Worm (Caenorhabditis elegans) whole organism, L1 larva: Measurements from ENCODE around the gene C27A7.9.

ENCODE experiments used
- efl-3 ChIP-seq: fragments of 200-800 bp; sonication (Bioruptor generic); optimal IDR thresholded peaks from 2 replicates; lab custom pipeline; 2018; ENCODE audit warnings: mild to moderate bottlenecking, missing genetic modification characterization, missing compliant biosample characterization
- egl-27 ChIP-seq, 2 experiments: fragments of 150-350 bp in 1 of 2; sonication (generic microtip); optimal IDR thresholded peaks; 3 replicates each; lab custom pipeline; 2017 to 2018; ENCODE audit warnings: missing biosample characterization in 2 of 2, missing genetic modification characterization in 2 of 2, missing genetic modification reagents in 2 of 2
- fkh-10 ChIP-seq: sonication (generic microtip); optimal IDR thresholded peaks from 2 replicates; lab custom pipeline; 2017; ENCODE audit warnings: missing biosample characterization, missing genetic modification reagents, missing genetic modification characterization
- jun-1 ChIP-seq: fragments of 150-350 bp; optimal IDR thresholded peaks from 2 replicates; lab custom pipeline; 2014; ENCODE audit warnings: missing biosample characterization, missing genetic modification reagents, missing genetic modification characterization
- nhr-84 ChIP-seq: sonication (generic microtip); optimal IDR thresholded peaks from 2 replicates; lab custom pipeline; 2017; ENCODE audit warnings: missing biosample characterization, missing genetic modification characterization

DNA sequence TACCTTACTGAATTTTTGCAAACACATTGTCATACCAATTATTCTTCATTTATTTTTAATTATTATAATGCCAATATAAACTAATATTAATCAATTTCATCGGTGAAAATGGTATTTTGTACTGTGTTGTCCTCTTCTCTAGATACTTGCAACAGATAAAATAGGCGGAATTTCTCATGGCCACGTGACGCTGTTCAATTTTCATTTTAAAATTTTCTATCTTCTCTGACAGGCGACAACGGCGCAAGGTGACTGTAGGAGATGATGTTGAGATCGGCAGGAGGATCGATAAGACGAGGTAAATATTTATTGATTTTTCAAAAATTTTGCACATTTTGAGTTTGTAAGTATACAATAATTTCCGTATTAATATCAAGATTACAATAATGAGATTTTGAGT lies 39.8 kb upstream of the C27A7.9 start, which contains the start of gene ogdh-2:
- TF ChIP-seq egl-27 (tag; optimal IDR thresholded peaks at IDR 0.05; lab: Kevin White, UChicago) = no peak
- TF ChIP-seq efl-3 (GFP tag; lab: Kevin White, UChicago) = no peak
- no peak for TF ChIP-seq nhr-84 (tag; lab: Kevin White, UChicago)
- TF ChIP-seq jun-1 = no peak
- TF ChIP-seq fkh-10 (GFP tag; lab: Kevin White, UChicago) = no peak
